Worm (Caenorhabditis elegans) whole organism, L2 larva: ENCODE measurements around the gene F42A6.2.

ENCODE experiments used
- ceh-82 ChIP-seq: fragments of 150-350 bp; optimal IDR thresholded peaks from 2 replicates; lab custom pipeline; 2014; ENCODE audit warnings: missing biosample characterization, missing genetic modification characterization
- fos-1 ChIP-seq: fragments of 150-350 bp; optimal IDR thresholded peaks from 2 replicates; lab custom pipeline; 2014; ENCODE audit warnings: missing biosample characterization, missing genetic modification characterization
- nhr-237 ChIP-seq: fragments of 150-350 bp; optimal IDR thresholded peaks from 2 replicates; lab custom pipeline; 2014; ENCODE audit warnings: missing biosample characterization, missing genetic modification characterization

ce11 chrIV:3385337-3386215, 44.3 kb downstream of the F42A6.2 start, which contains the start of gene mai-2:
- TF ChIP-seq nhr-237 (tag; lab: Kevin White, UChicago) (no peak), ceh-82 (tag; lab: Kevin White, UChicago) (no peak), fos-1 (tag; lab: Kevin White, UChicago) (no peak)
